Fruit fly (Drosophila melanogaster): ENCODE data around the gene Gal.

The Gal gene

dm6 chr2L:6045972-6046718 lies 39.5 kb upstream of the Gal start, which contains the start of gene Pfas (continued):
- TF ChIP-seq CG9437 (GFP tag; optimal IDR thresholded peaks at IDR 0.05) (peak; percentile 8), YL-1 (GFP tag; optimal IDR thresholded peaks at IDR 0.05) (peak; percentile 65), zen2 (GFP tag; IDR thresholded peaks at IDR 0.05; ENCODE audit: partially characterized antibody) (no peak), sim (GFP tag; IDR thresholded peaks at IDR 0.05) (no peak), tup (GFP tag; optimal IDR thresholded peaks at IDR 0.05) (peak; percentile 18), sqz (GFP tag; optimal IDR thresholded peaks at IDR 0.05) (no peak), CG1233 (GFP tag; optimal IDR thresholded peaks at IDR 0.05) (peak; percentile 54), CG3995 (GFP tag; optimal IDR thresholded peaks at IDR 0.05) (no peak), CG17612 (GFP tag; IDR thresholded peaks at IDR 0.05) (no peak), dysf (GFP tag; IDR thresholded peaks at IDR 0.05) (peak; percentile 51; the same call in 2 of the 3 replicates), slp2 (GFP tag; optimal IDR thresholded peaks at IDR 0.05) (no peak), stc (GFP tag; IDR thresholded peaks at IDR 0.05) (no peak), CrebB (tag; optimal IDR thresholded peaks at IDR 0.05) (peak; percentile 66), kah (GFP tag; optimal IDR thresholded peaks at IDR 0.05) (no peak), sens (GFP tag) (peak; percentile 87), dpn (GFP tag; optimal IDR thresholded peaks at IDR 0.05) (peak; percentile 58 to 70), CG6791 (GFP tag; IDR thresholded peaks at IDR 0.05; ENCODE audit: partially characterized antibody) (no peak), az2 (GFP tag; optimal IDR thresholded peaks at IDR 0.05) (peak; percentile 42), Dip3 (GFP tag; optimal IDR thresholded peaks at IDR 0.05) (peak; percentile 61), abd-A (tag; optimal IDR thresholded peaks at IDR 0.05) (no peak), Xbp1 (GFP tag; optimal IDR thresholded peaks at IDR 0.05) (peak; percentile 52), nom (GFP tag; optimal IDR thresholded peaks at IDR 0.05) (no peak), tll (GFP tag; optimal IDR thresholded peaks at IDR 0.05) (no peak), sc (optimal IDR thresholded peaks at IDR 0.05) (no peak), sc (GFP tag; optimal IDR thresholded peaks at IDR 0.05) (no peak), fd96Cb (tag; optimal IDR thresholded peaks at IDR 0.05) (no peak), dmrt11E (tag; optimal IDR thresholded peaks at IDR 0.05) (no peak), bbx (GFP tag; IDR thresholded peaks at IDR 0.05; ENCODE audit: partially characterized antibody) (0 out of 2 replicates have a peak, but pooled peaks have one; percentile 22), caup (GFP tag; optimal IDR thresholded peaks at IDR 0.05; ENCODE audit: severe bottlenecking) (peak; percentile 79), gfzf (GFP tag; optimal IDR thresholded peaks at IDR 0.05) (no peak), gcm (GFP tag; optimal IDR thresholded peaks at IDR 0.05) (no peak), ab (GFP tag; optimal IDR thresholded peaks at IDR 0.05) (no peak), Deaf1 (tag; optimal IDR thresholded peaks at IDR 0.05) (peak; percentile 64), Chrac-16 (GFP tag; optimal IDR thresholded peaks at IDR 0.05) (peak; percentile 28), B-H2 (GFP tag; optimal IDR thresholded peaks at IDR 0.05) (peak; percentile 83), Ravus (GFP tag; IDR thresholded peaks at IDR 0.05) (no peak), Med (GFP tag) (peak; percentile 96), CG2678 (tag; optimal IDR thresholded peaks at IDR 0.05) (peak; percentile 80), row (GFP tag; IDR thresholded peaks at IDR 0.05) (peak; percentile 82), CG2712 (tag; optimal IDR thresholded peaks at IDR 0.05) (peak; percentile 38), en (GFP tag; optimal IDR thresholded peaks at IDR 0.05) (no peak), Doc3 (GFP tag; IDR thresholded peaks at IDR 0.05; ENCODE audit: partially characterized antibody) (no peak), Rfx (GFP tag; IDR thresholded peaks at IDR 0.05) (peak; percentile 77), CG6689 (GFP tag; IDR thresholded peaks at IDR 0.05) (no peak), fd102C (GFP tag; optimal IDR thresholded peaks at IDR 0.05) (no peak), CG2875 (GFP tag; optimal IDR thresholded peaks at IDR 0.05) (no peak), CG12071 (GFP tag; optimal IDR thresholded peaks at IDR 0.05) (peak; percentile 31), CG14014 (GFP tag; IDR thresholded peaks at IDR 0.05) (peak; percentile 42; the same call in 1 of the 2 replicates), BtbVII (GFP tag; optimal IDR thresholded peaks at IDR 0.05) (no peak)

Measured in whole organism, embryonic.